Worm (Caenorhabditis elegans) whole organism, late embryonic: ENCODE measurements around the gene syx-3.

Experiments
- ceh-6 ChIP-seq: fragments of 200-800 bp; sonication (Bioruptor generic); optimal IDR thresholded peaks from 2 replicates; lab custom pipeline; 2018; ENCODE audit warnings: mild to moderate bottlenecking, missing genetic modification characterization, missing compliant biosample characterization
- elt-2 ChIP-seq: sonication (generic microtip); optimal IDR thresholded peaks from 2 replicates; lab custom pipeline; 2016; ENCODE audit warnings: missing genetic modification reagents, missing genetic modification characterization, missing compliant biosample characterization
- ets-4 ChIP-seq: sonication (generic microtip); optimal IDR thresholded peaks from 2 replicates; lab custom pipeline; 2016; ENCODE audit warnings: missing genetic modification characterization, missing compliant biosample characterization
- odd-2 ChIP-seq: sonication (generic microtip); optimal IDR thresholded peaks from 2 replicates; lab custom pipeline; 2017; ENCODE audit warnings: antibody characterized with exemption, mild to moderate bottlenecking, missing genetic modification characterization, missing compliant biosample characterization
- pros-1 ChIP-seq: fragments of 150-350 bp; optimal IDR thresholded peaks from 2 replicates; lab custom pipeline; 2014; ENCODE audit warnings: missing biosample characterization, missing genetic modification reagents, missing genetic modification characterization

syx-3 gene

DNA sequence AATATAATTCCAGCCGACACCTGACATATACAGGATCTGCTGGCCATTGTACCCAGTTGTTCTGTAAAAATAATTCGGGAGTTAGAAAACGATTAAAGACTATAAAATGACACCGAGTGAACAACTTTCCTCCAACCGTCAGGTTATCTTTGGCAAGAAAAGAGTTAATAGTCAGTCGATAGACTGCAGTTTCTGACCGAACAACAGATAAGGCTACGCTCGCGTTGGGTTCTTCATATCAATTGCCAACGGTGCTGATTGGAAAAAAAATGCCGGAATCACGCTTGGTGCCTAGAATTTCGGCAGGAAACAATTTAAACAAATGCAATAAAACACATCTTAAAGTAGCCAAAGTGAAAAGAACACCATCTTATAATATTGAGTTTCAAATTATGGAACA lies 51.6 kb downstream of the syx-3 start, which contains the start of gene scav-1:
Gene scav-1, minus strand, starts transcription at position 61 of the 400 bp plus-strand sequence.
- TF ChIP-seq ets-4 (tag; lab: Kevin White, UChicago), result no peak
- TF ChIP-seq pros-1 (tag; lab: Kevin White, UChicago), result no peak
- TF ChIP-seq ceh-6 (GFP tag; lab: Kevin White, UChicago), result no peak
- TF ChIP-seq elt-2, result peak; percentile 61
- no peak for TF ChIP-seq odd-2 (tag; lab: Kevin White, UChicago)
